Worm (Caenorhabditis elegans): ENCODE data around the gene D2023.4.

- TF ChIP-seq unc-62 (GFP tag; optimal IDR thresholded peaks at IDR 0.05) (no peak), lin-13 (GFP tag; optimal IDR thresholded peaks at IDR 0.05) (peak; percentile 76), F13H6.1 (tag; optimal IDR thresholded peaks at IDR 0.05) (peak; percentile 33), ztf-4 (tag; optimal IDR thresholded peaks at IDR 0.05) (peak; percentile 80), nhr-11 (tag; optimal IDR thresholded peaks at IDR 0.05) (no peak), unc-39 (tag; optimal IDR thresholded peaks at IDR 0.05) (no peak), zag-1 (tag; optimal IDR thresholded peaks at IDR 0.05) (no peak), mab-5 (tag; optimal IDR thresholded peaks at IDR 0.05) (no peak), R02D3.7 (tag; optimal IDR thresholded peaks at IDR 0.05) (no peak), aly-2 (tag; optimal IDR thresholded peaks at IDR 0.05) (no peak), ama-1 (optimal IDR thresholded peaks at IDR 0.05) (no peak), unc-55 (GFP tag; optimal IDR thresholded peaks at IDR 0.05) (no peak), skn-1 (tag; optimal IDR thresholded peaks at IDR 0.05) (peak; percentile 12), nhr-23 (tag; optimal IDR thresholded peaks at IDR 0.05) (no peak)
These were observed 3.1 kb downstream of the D2023.4 start, which contains the start of gene pyc-1 for ce11 chrV:11822461-11822939.
